Worm (Caenorhabditis elegans) whole organism, mixed stage, embryonic: ENCODE measurements around the gene C04C3.7.
"Not testable (repeated sequence)": the region's sequence is repeated elsewhere in the genome, so short reads cannot be mapped to it uniquely, and the experiment has no call there.

Experiments used
- M03D4.4 ChIP-seq: sonication (generic microtip); optimal IDR thresholded peaks from 2 replicates; lab custom pipeline; 2017; ENCODE audit warnings: mild to moderate bottlenecking, missing genetic modification characterization, missing compliant biosample characterization
- blmp-1 ChIP-seq: fragments of 150-350 bp; optimal IDR thresholded peaks from 2 replicates; lab custom pipeline; 2014; ENCODE audit warnings: missing biosample characterization, missing genetic modification characterization
- ceh-39 ChIP-seq: fragments of 150-350 bp; optimal IDR thresholded peaks from 2 replicates; lab custom pipeline; 2014; ENCODE audit warnings: missing biosample characterization, missing genetic modification characterization
- ceh-43 ChIP-seq: fragments of 200-800 bp; sonication (Bioruptor generic); optimal IDR thresholded peaks from 2 replicates; lab custom pipeline; 2018; ENCODE audit warnings: mild to moderate bottlenecking, missing genetic modification characterization, moderate library complexity, missing compliant biosample characterization
- ces-1 ChIP-seq: fragments of 150-350 bp; optimal IDR thresholded peaks from 2 replicates; lab custom pipeline; 2014; ENCODE audit warnings: missing biosample characterization, missing genetic modification reagents, missing genetic modification characterization
- cnd-1 ChIP-seq: fragments of 200-800 bp; sonication (Bioruptor generic); optimal IDR thresholded peaks from 2 replicates; lab custom pipeline; 2018; ENCODE audit warnings: mild to moderate bottlenecking, missing genetic modification characterization, missing compliant biosample characterization
- drap-1 ChIP-seq: fragments of 200-800 bp; sonication (Bioruptor generic); optimal IDR thresholded peaks from 3 replicates; lab custom pipeline; 2018; ENCODE audit warnings: mild to moderate bottlenecking, missing genetic modification characterization, missing compliant biosample characterization
- elt-1 ChIP-seq: sonication (generic microtip); optimal IDR thresholded peaks from 2 replicates; lab custom pipeline; 2017; ENCODE audit warnings: missing genetic modification characterization, mild to moderate bottlenecking, missing compliant biosample characterization, antibody characterized with exemption, moderate library complexity, borderline replicate concordance; ENCODE audit not compliant: insufficient read depth
- elt-3 ChIP-seq: fragments of 150-350 bp; optimal IDR thresholded peaks from 2 replicates; lab custom pipeline; 2014; ENCODE audit warnings: missing biosample characterization, missing genetic modification characterization
- flh-1 ChIP-seq: fragments of 200-800 bp; sonication (Bioruptor generic); optimal IDR thresholded peaks from 2 replicates; lab custom pipeline; 2018; ENCODE audit warnings: mild to moderate bottlenecking, missing genetic modification characterization, moderate library complexity, missing compliant biosample characterization
- ham-2 ChIP-seq: fragments of 200-800 bp; sonication (Bioruptor generic); optimal IDR thresholded peaks from 2 replicates; lab custom pipeline; 2018; ENCODE audit warnings: mild to moderate bottlenecking, missing genetic modification characterization, missing compliant biosample characterization
- hlh-1 ChIP-seq: fragments of 150-350 bp; optimal IDR thresholded peaks from 2 replicates; lab custom pipeline; 2014; ENCODE audit warnings: missing biosample characterization, missing genetic modification reagents, missing genetic modification characterization
- lin-13 ChIP-seq: fragments of 150-350 bp; optimal IDR thresholded peaks from 2 replicates; lab custom pipeline; 2014; ENCODE audit warnings: missing biosample characterization, missing genetic modification characterization
- lin-32 ChIP-seq: fragments of 200-800 bp; sonication (Bioruptor generic); optimal IDR thresholded peaks from 2 replicates; lab custom pipeline; 2018; ENCODE audit warnings: mild to moderate bottlenecking, missing genetic modification characterization, missing compliant biosample characterization
- mep-1 ChIP-seq: fragments of 150-350 bp; optimal IDR thresholded peaks from 2 replicates; lab custom pipeline; 2017; ENCODE audit warnings: missing biosample characterization, missing genetic modification reagents, missing genetic modification characterization, inconsistent platforms
- nhr-12 ChIP-seq: fragments of 150-350 bp; optimal IDR thresholded peaks from 2 replicates; lab custom pipeline; 2014; ENCODE audit warnings: missing biosample characterization, missing genetic modification characterization
- nhr-2 ChIP-seq: fragments of 150-350 bp; optimal IDR thresholded peaks from 2 replicates; lab custom pipeline; 2014; ENCODE audit warnings: missing biosample characterization, missing genetic modification characterization
- nhr-237 ChIP-seq: fragments of 150-350 bp; optimal IDR thresholded peaks from 2 replicates; lab custom pipeline; 2014; ENCODE audit warnings: missing biosample characterization, missing genetic modification characterization
- nhr-76 ChIP-seq: sonication (generic microtip); optimal IDR thresholded peaks from 2 replicates; lab custom pipeline; 2017; ENCODE audit warnings: missing biosample characterization, missing genetic modification characterization
- pha-4 ChIP-seq: fragments of 150-350 bp; optimal IDR thresholded peaks from 2 replicates; lab custom pipeline; 2018; ENCODE audit warnings: missing biosample characterization, missing genetic modification reagents, missing genetic modification characterization
- sem-2 ChIP-seq: fragments of 200-800 bp; sonication (Bioruptor generic); optimal IDR thresholded peaks from 2 replicates; lab custom pipeline; 2018; ENCODE audit warnings: mild to moderate bottlenecking, missing genetic modification characterization, missing compliant biosample characterization
- sptf-1 ChIP-seq: sonication (generic microtip); optimal IDR thresholded peaks from 2 replicates; lab custom pipeline; 2017; ENCODE audit warnings: mild to moderate bottlenecking, missing genetic modification characterization, moderate library complexity, missing compliant biosample characterization
- tbx-8 ChIP-seq: fragments of 200-800 bp; sonication (Bioruptor generic); optimal IDR thresholded peaks from 2 replicates; lab custom pipeline; 2018; ENCODE audit warnings: mild to moderate bottlenecking, missing genetic modification characterization, moderate library complexity, missing compliant biosample characterization
- unc-120 ChIP-seq: sonication (generic microtip); optimal IDR thresholded peaks from 2 replicates; lab custom pipeline; 2017; ENCODE audit warnings: missing genetic modification characterization, missing compliant biosample characterization; ENCODE audit not compliant: poor library complexity, severe bottlenecking
- unc-39 ChIP-seq: fragments of 150-350 bp; optimal IDR thresholded peaks from 2 replicates; lab custom pipeline; 2014; ENCODE audit warnings: missing biosample characterization, missing genetic modification characterization
- unc-62 ChIP-seq: fragments of 150-350 bp; optimal IDR thresholded peaks from 2 replicates; lab custom pipeline; 2014; ENCODE audit warnings: missing biosample characterization, missing genetic modification reagents, missing genetic modification characterization
- zip-8 ChIP-seq: fragments of 150-350 bp; optimal IDR thresholded peaks from 2 replicates; lab custom pipeline; 2014; ENCODE audit warnings: missing biosample characterization, missing genetic modification characterization
- ztf-11 ChIP-seq: fragments of 150-350 bp; optimal IDR thresholded peaks from 2 replicates; lab custom pipeline; 2014; ENCODE audit warnings: missing biosample characterization, missing genetic modification characterization

The C04C3.7 gene

DNA sequence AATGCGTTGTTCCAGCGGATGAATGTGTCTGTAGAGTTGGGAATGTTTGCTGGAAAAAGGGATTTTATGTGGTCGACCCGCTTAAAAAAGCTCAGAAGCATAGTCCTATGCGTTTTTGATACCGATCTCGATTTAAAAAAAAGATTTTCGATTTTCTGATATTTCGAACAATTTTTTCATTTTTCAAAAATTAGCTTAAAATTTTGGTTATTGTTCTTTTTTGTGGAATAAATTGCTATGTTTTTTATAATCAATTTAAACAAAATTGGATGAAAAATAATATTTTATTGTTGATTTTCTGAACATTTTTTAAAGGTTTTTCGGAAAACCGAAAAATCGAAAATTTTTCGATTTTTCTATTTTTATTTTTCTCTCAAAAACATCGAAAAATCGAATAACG, at the start of gene C04C3.7:
TSS of gene C04C3.7 (minus strand) at position 101 of the 400 bp plus-strand sequence.
- TF ChIP-seq unc-120; hlh-1; drap-1 (GFP tag; lab: Kevin White, UChicago): not testable (repeated sequence)

DNA sequence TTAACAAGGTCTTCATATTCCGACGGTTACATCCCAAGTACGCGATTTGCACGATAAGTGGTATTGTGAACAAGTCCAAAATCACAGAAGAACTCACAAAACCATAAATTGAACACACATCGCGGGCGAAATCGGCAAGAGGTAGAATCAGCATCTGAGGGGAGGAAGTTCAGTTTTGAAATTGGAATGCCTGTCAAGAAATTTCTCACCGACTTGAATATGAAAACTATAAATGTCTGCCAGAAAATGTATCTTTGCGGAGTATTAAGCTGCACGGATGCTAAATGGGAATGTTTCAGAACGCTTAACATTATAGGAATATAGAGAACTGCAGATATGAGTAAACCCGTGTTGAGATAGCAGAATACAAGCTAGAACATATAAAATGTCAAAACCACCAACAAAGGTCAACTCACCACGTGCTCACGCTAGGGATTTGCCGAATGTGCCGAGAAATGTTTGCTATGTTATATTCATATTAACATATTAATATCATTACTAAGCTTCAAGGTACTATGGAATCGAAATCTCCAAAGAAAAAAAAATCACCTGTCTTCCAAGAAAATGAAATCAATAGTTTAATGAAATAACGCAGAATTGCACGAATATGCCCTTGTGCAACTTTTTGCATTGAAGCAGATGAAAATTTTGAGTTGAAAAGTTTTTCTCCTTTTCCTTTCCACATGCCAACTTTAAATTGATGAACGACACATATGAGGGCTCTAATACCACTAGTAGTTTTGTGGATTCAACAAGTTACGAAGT, 49.1 kb upstream of the C04C3.7 start, which contains the start of gene srz-82:
TSS of gene srz-82 (plus strand) at position 701 of the 765 bp plus-strand sequence.
- TF ChIP-seq ceh-39 (tag; lab: Kevin White, UChicago): no peak
- no peak for TF ChIP-seq sem-2 (GFP tag; lab: Kevin White, UChicago)
- TF ChIP-seq nhr-76 (tag; lab: Kevin White, UChicago): no peak
- TF ChIP-seq sptf-1 (tag; lab: Kevin White, UChicago): no peak
- no peak for TF ChIP-seq lin-13
- no peak for TF ChIP-seq nhr-12
- no peak for TF ChIP-seq lin-32 (GFP tag; lab: Kevin White, UChicago)
- no peak for TF ChIP-seq elt-1
- no peak for TF ChIP-seq ham-2 (GFP tag; lab: Kevin White, UChicago)
- no peak for TF ChIP-seq elt-3 (tag; lab: Kevin White, UChicago)
- TF ChIP-seq nhr-237 (tag; lab: Kevin White, UChicago): no peak
- no peak for TF ChIP-seq ceh-43 (GFP tag; lab: Kevin White, UChicago)
- TF ChIP-seq cnd-1: no peak

DNA sequence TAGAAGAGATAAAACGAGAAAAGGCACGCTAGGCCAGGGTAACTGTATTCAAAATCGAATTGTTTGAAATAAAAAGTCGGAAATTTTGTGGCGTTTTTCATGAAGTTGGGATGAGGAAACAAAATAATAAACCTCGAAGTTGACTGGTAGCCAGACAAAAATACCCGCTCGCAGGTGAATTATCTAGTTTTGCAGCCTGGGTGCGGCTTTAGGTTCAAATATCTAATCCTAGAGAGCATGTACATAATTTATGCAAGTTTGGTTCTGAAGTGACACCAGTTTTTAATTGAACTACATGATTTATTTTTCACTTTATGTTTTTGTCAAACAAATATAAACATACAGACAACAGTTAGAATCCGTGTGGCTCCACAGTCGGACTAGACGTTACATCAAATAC, 48.5 kb upstream of the C04C3.7 start, which contains the start of gene srz-37:
TSS of gene srz-37 (minus strand) at position 101 of the 400 bp plus-strand sequence.
- TF ChIP-seq ceh-39 (tag; lab: Kevin White, UChicago): no peak
- TF ChIP-seq elt-1: no peak
- TF ChIP-seq lin-13: no peak
- no peak for TF ChIP-seq ces-1
- TF ChIP-seq hlh-1: no peak
- TF ChIP-seq blmp-1: no peak
- no peak for TF ChIP-seq ham-2 (GFP tag; lab: Kevin White, UChicago)
- TF ChIP-seq unc-62: no peak
- no peak for TF ChIP-seq nhr-237 (tag; lab: Kevin White, UChicago)
- no peak for TF ChIP-seq pha-4 (tag; lab: Kevin White, UChicago)
- TF ChIP-seq ztf-11 (tag; lab: Kevin White, UChicago): no peak
- no peak for TF ChIP-seq tbx-8 (GFP tag; lab: Kevin White, UChicago)
- no peak for TF ChIP-seq unc-39 (tag; lab: Kevin White, UChicago)
- no peak for TF ChIP-seq sptf-1 (tag; lab: Kevin White, UChicago)
- TF ChIP-seq drap-1 (GFP tag; lab: Kevin White, UChicago): no peak
- no peak for TF ChIP-seq M03D4.4 (tag; lab: Kevin White, UChicago)
- no peak for TF ChIP-seq sem-2 (GFP tag; lab: Kevin White, UChicago)
- TF ChIP-seq ceh-43 (GFP tag; lab: Kevin White, UChicago): no peak

DNA sequence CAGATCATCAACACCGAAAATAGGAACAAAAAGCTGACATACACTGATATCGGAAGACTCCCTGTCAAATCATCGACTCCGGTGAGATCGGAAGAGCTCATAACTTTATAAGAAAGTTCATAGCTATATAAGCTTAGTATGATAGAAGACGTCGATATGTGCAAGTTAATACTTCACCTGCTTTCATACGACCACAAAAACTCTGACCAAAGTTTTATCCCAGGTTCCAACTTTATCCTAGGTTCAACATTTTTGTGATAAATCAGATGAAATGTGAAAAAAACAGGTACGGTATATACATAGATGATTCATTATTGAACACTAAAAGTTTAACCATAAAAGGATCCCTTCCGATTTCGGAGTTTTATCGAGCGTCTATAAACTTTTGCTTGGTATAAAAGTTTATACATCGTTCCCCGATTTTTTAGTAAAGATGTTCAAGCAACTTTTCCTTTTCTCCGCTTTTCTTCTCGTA, 45.7 kb upstream of the C04C3.7 start, which contains the start of the genes srz-70 and C09G12.5:
TSS of gene srz-70 (minus strand) at position 101 of the 475 bp plus-strand sequence.
TSS of gene C09G12.5 (plus strand) at position 425 of the 475 bp plus-strand sequence.
- TF ChIP-seq nhr-2 (tag; lab: Kevin White, UChicago) (no peak), drap-1 (GFP tag; lab: Kevin White, UChicago) (no peak), nhr-76 (tag; lab: Kevin White, UChicago) (no peak), zip-8 (tag; lab: Kevin White, UChicago) (no peak), flh-1 (GFP tag; lab: Kevin White, UChicago) (no peak), unc-62 (no peak), nhr-237 (tag; lab: Kevin White, UChicago) (no peak), ceh-43 (GFP tag; lab: Kevin White, UChicago) (no peak), unc-39 (tag; lab: Kevin White, UChicago) (no peak), ces-1 (no peak), nhr-12 (no peak), sem-2 (GFP tag; lab: Kevin White, UChicago) (no peak)

DNA sequence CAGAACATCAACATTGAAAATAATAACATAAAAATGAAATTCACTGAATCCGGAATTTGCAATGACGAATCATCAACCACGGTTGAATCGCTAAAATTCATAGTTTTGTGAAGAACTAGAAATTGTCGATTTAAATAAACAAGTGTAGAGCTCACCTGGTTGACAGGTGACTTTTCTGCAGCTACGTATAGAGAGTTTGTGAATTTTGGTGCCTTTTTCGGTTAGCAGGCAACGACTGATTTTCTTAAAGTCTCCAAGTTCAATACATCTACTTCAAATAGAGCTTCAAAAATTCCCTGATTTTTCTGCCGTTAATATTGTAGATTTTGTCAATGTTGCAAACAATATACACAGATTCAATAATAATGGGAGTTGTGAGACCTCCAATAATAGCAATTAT, 43.8 kb upstream of the C04C3.7 start, which contains the start of gene srz-69:
TSS of gene srz-69 (minus strand) at position 101 of the 400 bp plus-strand sequence.
- TF ChIP-seq unc-62: no peak
- TF ChIP-seq flh-1 (GFP tag; lab: Kevin White, UChicago): no peak
- no peak for TF ChIP-seq mep-1 (tag; lab: Kevin White, UChicago)
